Fruit fly (Drosophila melanogaster) whole organism, embryonic: ENCODE results near the gene CG31792.

Source experiments
- CG18599 ChIP-seq: fragments of 200-800 bp; sonication (Bioruptor generic); optimal IDR thresholded peaks from 3 replicates; lab custom pipeline; 2017; ENCODE audit warnings: missing biosample characterization, missing genetic modification characterization, mild to moderate bottlenecking, moderate library complexity, missing genetic modification reagents
- sr ChIP-seq: fragments of 200-800 bp; sonication (Bioruptor generic); IDR thresholded peaks from 3 replicates; pipeline ENCODE4 v1.3.6; 2022; ENCODE audit warnings: missing biosample characterization, missing genetic modification characterization

- TF ChIP-seq sr (GFP tag; lab: Robert Waterston, UW) = peak; percentile 58; the same call in 1 of the 3 replicates
- peak; percentile 9 for TF ChIP-seq CG18599 (GFP tag; lab: Kevin White, UChicago)
Observed at dm6 chr2L:18968370-18969105, 28.7 kb upstream of the CG31792 start, which contains the start of the genes Nak and Tango6.
